Worm (Caenorhabditis elegans) whole organism, L3 larva: ENCODE measurements around the gene irld-51.

Experiments
- ZK546.5 ChIP-seq: sonication (generic microtip); optimal IDR thresholded peaks from 2 replicates; lab custom pipeline; 2017; ENCODE audit warnings: missing biosample characterization, missing genetic modification characterization
- ama-1 ChIP-seq: fragments of 150-350 bp; optimal IDR thresholded peaks from 2 replicates; lab custom pipeline; 2018
- egl-27 ChIP-seq: sonication (generic microtip); optimal IDR thresholded peaks from 4 replicates; lab custom pipeline; 2017; ENCODE audit warnings: missing biosample characterization, missing genetic modification reagents, missing genetic modification characterization
- fkh-10 ChIP-seq: sonication (generic microtip); optimal IDR thresholded peaks from 2 replicates; lab custom pipeline; 2017; ENCODE audit warnings: missing biosample characterization, missing genetic modification reagents, missing genetic modification characterization
- fos-1 ChIP-seq: fragments of 150-350 bp; optimal IDR thresholded peaks from 2 replicates; lab custom pipeline; 2014; ENCODE audit warnings: missing biosample characterization, missing genetic modification characterization
- hmg-11 ChIP-seq: sonication (generic microtip); optimal IDR thresholded peaks from 2 replicates; lab custom pipeline; 2016; ENCODE audit warnings: missing genetic modification characterization, missing compliant biosample characterization
- nhr-12 ChIP-seq: fragments of 150-350 bp; optimal IDR thresholded peaks from 2 replicates; lab custom pipeline; 2014; ENCODE audit warnings: missing biosample characterization, missing genetic modification characterization
- nhr-25 ChIP-seq: sonication (generic microtip); optimal IDR thresholded peaks from 2 replicates; lab custom pipeline; 2017; ENCODE audit warnings: missing biosample characterization, missing genetic modification characterization
- nhr-28 ChIP-seq: fragments of 150-350 bp; optimal IDR thresholded peaks from 2 replicates; lab custom pipeline; 2014; ENCODE audit warnings: missing biosample characterization, missing genetic modification characterization

ce11 chrII:2903748-2904147 lies 48.8 kb downstream of the irld-51 start:
- TF ChIP-seq ama-1 (lab: Kevin White, UChicago) (no peak), egl-27 (tag; lab: Kevin White, UChicago) (no peak), fos-1 (tag; lab: Kevin White, UChicago) (no peak), fkh-10 (GFP tag; lab: Kevin White, UChicago) (no peak), nhr-25 (tag; lab: Kevin White, UChicago) (no peak), nhr-12 (no peak), nhr-28 (tag; lab: Kevin White, UChicago) (no peak), hmg-11 (no peak), ZK546.5 (tag; lab: Kevin White, UChicago) (no peak)
